Fruit fly (Drosophila melanogaster) whole organism: Measurements from ENCODE around the gene CG6650.

Experiments
- CG8478 ChIP-seq: fragments of >200 bp; optimal IDR thresholded peaks from 2 replicates; lab custom pipeline; 2018; ENCODE audit warnings: inconsistent platforms
- Dll ChIP-seq: fragments of >200 bp; optimal IDR thresholded peaks from 2 replicates; lab custom pipeline; 2017
- EcR ChIP-seq, 2 experiments: fragments of >200 bp; optimal IDR thresholded peaks; 2 replicates each; lab custom pipeline; 2017; ENCODE audit warnings: missing biosample characterization in 2 of 2, missing genetic modification characterization in 2 of 2, missing genetic modification reagents in 2 of 2
- pan ChIP-seq: fragments of >200 bp; optimal IDR thresholded peaks from 2 replicates; lab custom pipeline; 2017
- psq ChIP-seq: fragments of >200 bp; optimal IDR thresholded peaks from 2 replicates; lab custom pipeline; 2017
- usp ChIP-seq: fragments of >200 bp; optimal IDR thresholded peaks from 2 replicates; lab custom pipeline; 2017; ENCODE audit warnings: missing biosample characterization, missing genetic modification characterization, mixed read lengths

- TF ChIP-seq psq, result no peak
- TF ChIP-seq pan (lab: Kevin White, UChicago), result no peak
- TF ChIP-seq CG8478 (lab: Kevin White, UChicago), result no peak
- TF ChIP-seq Dll (lab: Kevin White, UChicago), result no peak
- TF ChIP-seq usp (GFP tag; lab: Kevin White, UChicago), result no peak
- TF ChIP-seq EcR (GFP tag; optimal IDR thresholded peaks at IDR 0.05; lab: Kevin White, UChicago), result no peak
Observed at dm6 chr3L:14031171-14032126, at the start of gene CG6650, which contains the start of gene endos.
